Worm (Caenorhabditis elegans) whole organism, L1 larva: Measurements from ENCODE around the gene che-12.

Experiments used
- C04F5.9 ChIP-seq: sonication (generic microtip); optimal IDR thresholded peaks from 2 replicates; lab custom pipeline; 2016; ENCODE audit warnings: missing genetic modification characterization, missing compliant biosample characterization
- C16A3.4 ChIP-seq: fragments of 150-350 bp; optimal IDR thresholded peaks from 2 replicates; lab custom pipeline; 2014; ENCODE audit warnings: missing biosample characterization, missing genetic modification characterization
- C34B4.2 ChIP-seq: sonication (generic microtip); optimal IDR thresholded peaks from 2 replicates; lab custom pipeline; 2017; ENCODE audit warnings: mild to moderate bottlenecking, missing genetic modification characterization, missing compliant biosample characterization
- F16B12.6 ChIP-seq: fragments of 150-350 bp; optimal IDR thresholded peaks from 2 replicates; lab custom pipeline; 2014; ENCODE audit warnings: missing biosample characterization, missing genetic modification characterization
- ama-1 ChIP-seq: fragments of 150-350 bp; optimal IDR thresholded peaks from 2 replicates; lab custom pipeline; 2014
- elt-2 ChIP-seq: sonication (generic microtip); optimal IDR thresholded peaks from 2 replicates; lab custom pipeline; 2016; ENCODE audit warnings: missing genetic modification characterization, mild to moderate bottlenecking, inconsistent platforms, missing compliant biosample characterization, missing genetic modification reagents
- fkh-4 ChIP-seq: sonication (generic microtip); optimal IDR thresholded peaks from 2 replicates; lab custom pipeline; 2016; ENCODE audit warnings: missing compliant biosample characterization, missing genetic modification characterization, borderline replicate concordance
- grh-1 ChIP-seq: fragments of 200-800 bp; sonication (Bioruptor generic); IDR thresholded peaks from 2 replicates; pipeline ENCODE4 v1.3.6; 2022; ENCODE audit warnings: missing genetic modification reagents, missing genetic modification characterization, missing compliant biosample characterization
- hlh-4 ChIP-seq: sonication (generic microtip); optimal IDR thresholded peaks from 2 replicates; lab custom pipeline; 2016; ENCODE audit warnings: mild to moderate bottlenecking, missing genetic modification characterization, missing compliant biosample characterization
- hpl-2 ChIP-seq: fragments of 150-350 bp; optimal IDR thresholded peaks from 2 replicates; lab custom pipeline; 2014; ENCODE audit warnings: missing biosample characterization, missing genetic modification reagents, missing genetic modification characterization
- lir-3 ChIP-seq: sonication (generic microtip); optimal IDR thresholded peaks from 2 replicates; lab custom pipeline; 2016; ENCODE audit warnings: mild to moderate bottlenecking, missing genetic modification characterization, moderate library complexity, missing compliant biosample characterization; ENCODE audit not compliant: poor library complexity
- mab-9 ChIP-seq: fragments of 200-800 bp; sonication (Bioruptor generic); IDR thresholded peaks from 2 replicates; pipeline ENCODE4 v1.3.6; 2022; ENCODE audit warnings: missing genetic modification reagents, missing genetic modification characterization, missing compliant biosample characterization
- nhr-12 ChIP-seq: sonication (generic microtip); optimal IDR thresholded peaks from 2 replicates; lab custom pipeline; 2017; ENCODE audit warnings: missing biosample characterization, missing genetic modification characterization
- nhr-19 ChIP-seq: fragments of 200-800 bp; sonication (Bioruptor generic); conservative IDR thresholded peaks from 2 replicates; pipeline ENCODE4 v1.3.6; 2022; ENCODE audit warnings: missing genetic modification characterization, missing compliant biosample characterization
- nhr-28 ChIP-seq: fragments of 150-350 bp; optimal IDR thresholded peaks from 2 replicates; lab custom pipeline; 2014; ENCODE audit warnings: missing biosample characterization, missing genetic modification characterization
- nhr-76 ChIP-seq: sonication (generic microtip); optimal IDR thresholded peaks from 2 replicates; lab custom pipeline; 2017; ENCODE audit warnings: missing biosample characterization, missing genetic modification characterization
- nhr-77 ChIP-seq: fragments of 150-350 bp; optimal IDR thresholded peaks from 2 replicates; lab custom pipeline; 2014; ENCODE audit warnings: missing biosample characterization, missing genetic modification characterization
- nhr-84 ChIP-seq: sonication (generic microtip); optimal IDR thresholded peaks from 2 replicates; lab custom pipeline; 2017; ENCODE audit warnings: missing biosample characterization, missing genetic modification characterization
- pqm-1 ChIP-seq: sonication (generic microtip); optimal IDR thresholded peaks from 3 replicates; lab custom pipeline; 2017; ENCODE audit warnings: missing biosample characterization, missing genetic modification characterization
- sup-37 ChIP-seq: fragments of 200-800 bp; sonication (Bioruptor generic); optimal IDR thresholded peaks from 2 replicates; lab custom pipeline; 2018; ENCODE audit warnings: mild to moderate bottlenecking, missing genetic modification characterization, missing compliant biosample characterization
- swsn-7 ChIP-seq: sonication (generic microtip); optimal IDR thresholded peaks from 2 replicates; lab custom pipeline; 2016; ENCODE audit warnings: missing genetic modification characterization, missing compliant biosample characterization
- unc-130 ChIP-seq: fragments of 150-350 bp; optimal IDR thresholded peaks from 2 replicates; lab custom pipeline; 2017; ENCODE audit warnings: missing biosample characterization, missing genetic modification characterization, inconsistent platforms
- unc-30 ChIP-seq: sonication (generic microtip); optimal IDR thresholded peaks from 2 replicates; lab custom pipeline; 2017; ENCODE audit warnings: missing biosample characterization, missing genetic modification characterization
- unc-62 ChIP-seq: fragments of 150-350 bp; optimal IDR thresholded peaks from 2 replicates; lab custom pipeline; 2014; ENCODE audit warnings: missing biosample characterization, missing genetic modification reagents, missing genetic modification characterization
- unc-86 ChIP-seq: sonication (generic microtip); optimal IDR thresholded peaks from 2 replicates; lab custom pipeline; 2016; ENCODE audit warnings: missing genetic modification characterization, missing compliant biosample characterization
- zag-1 ChIP-seq: fragments of 150-350 bp; optimal IDR thresholded peaks from 2 replicates; lab custom pipeline; 2014; ENCODE audit warnings: missing biosample characterization, missing genetic modification characterization

The che-12 gene

ce11 chrV:10252682-10253081 lies 54.5 kb downstream of the che-12 start:
- TF ChIP-seq zag-1 (tag; lab: Kevin White, UChicago) = no peak
- TF ChIP-seq nhr-76 (tag; lab: Kevin White, UChicago) = no peak
- no peak for TF ChIP-seq C04F5.9 (tag; lab: Kevin White, UChicago)
- no peak for TF ChIP-seq unc-130
- no peak for TF ChIP-seq ama-1 (lab: Kevin White, UChicago)
- no peak for TF ChIP-seq lir-3 (tag; lab: Kevin White, UChicago)
- TF ChIP-seq elt-2 (tag; lab: Kevin White, UChicago) = no peak
- TF ChIP-seq mab-9 (GFP tag; lab: Robert Waterston, UW) = no peak
- TF ChIP-seq pqm-1 (tag; lab: Kevin White, UChicago) = no peak
- TF ChIP-seq C34B4.2 = no peak
- TF ChIP-seq fkh-4 (tag; lab: Kevin White, UChicago) = no peak
- no peak for TF ChIP-seq nhr-28
- TF ChIP-seq swsn-7 (tag; lab: Kevin White, UChicago) = no peak
- no peak for TF ChIP-seq sup-37 (GFP tag; lab: Kevin White, UChicago)

ce11 chrV:10249515-10249914 lies 57.7 kb downstream of the che-12 start:
- no peak for TF ChIP-seq C16A3.4
- TF ChIP-seq unc-30 (tag; lab: Kevin White, UChicago) = no peak
- no peak for TF ChIP-seq unc-130
- TF ChIP-seq nhr-19 (GFP tag; lab: Robert Waterston, UW) = no peak
- no peak for TF ChIP-seq hlh-4 (tag; lab: Kevin White, UChicago)
- TF ChIP-seq unc-62 (GFP tag; lab: Kevin White, UChicago) = no peak
- no peak for TF ChIP-seq nhr-84 (tag; lab: Kevin White, UChicago)
- no peak for TF ChIP-seq nhr-12 (tag; lab: Kevin White, UChicago)
- no peak for TF ChIP-seq hpl-2 (GFP tag; lab: Kevin White, UChicago)
- TF ChIP-seq grh-1 (GFP tag; lab: Robert Waterston, UW) = no peak
- no peak for TF ChIP-seq F16B12.6
- no peak for TF ChIP-seq unc-86 (tag; lab: Kevin White, UChicago)
- no peak for TF ChIP-seq nhr-77 (tag; lab: Kevin White, UChicago)
- TF ChIP-seq nhr-76 (tag; lab: Kevin White, UChicago) = no peak
- TF ChIP-seq, all 84 proteins: peak for 0
